Fruit fly (Drosophila melanogaster) whole organism, embryonic: ENCODE measurements around the gene ci.

Experiments
- Adf1 ChIP-seq: fragments of 200-800 bp; sonication (Bioruptor generic); IDR thresholded peaks from 2 replicates; pipeline ENCODE4 v1.3.6; 2022; ENCODE audit warnings: missing biosample characterization, missing genetic modification characterization
- CG10431 ChIP-seq: fragments of 200-800 bp; sonication (Bioruptor generic); optimal IDR thresholded peaks from 3 replicates; lab custom pipeline; 2018; ENCODE audit warnings: missing biosample characterization, mild to moderate bottlenecking, missing genetic modification characterization
- CG10979 ChIP-seq: fragments of 200-800 bp; sonication (Bioruptor generic); optimal IDR thresholded peaks from 2 replicates; lab custom pipeline; 2018; ENCODE audit warnings: missing biosample characterization, mild to moderate bottlenecking, missing genetic modification characterization, moderate library complexity
- CG12299 ChIP-seq: fragments of 200-800 bp; sonication (Bioruptor generic); optimal IDR thresholded peaks from 2 replicates; lab custom pipeline; 2018; ENCODE audit warnings: missing biosample characterization, mild to moderate bottlenecking, missing genetic modification characterization
- CG1233 ChIP-seq: fragments of 200-800 bp; sonication (Bioruptor generic); optimal IDR thresholded peaks from 4 replicates; lab custom pipeline; 2018; ENCODE audit warnings: missing biosample characterization, mild to moderate bottlenecking, missing genetic modification characterization
- CG12769 ChIP-seq: fragments of 200-800 bp; sonication (Bioruptor generic); optimal IDR thresholded peaks from 2 replicates; lab custom pipeline; 2019; ENCODE audit warnings: missing biosample characterization, mild to moderate bottlenecking, missing genetic modification characterization, moderate library complexity
- CG12942 ChIP-seq: fragments of 200-800 bp; sonication (Bioruptor generic); optimal IDR thresholded peaks from 3 replicates; lab custom pipeline; 2016; ENCODE audit warnings: missing biosample characterization, missing genetic modification characterization
- CG13894 ChIP-seq: fragments of 200-800 bp; sonication (Bioruptor generic); optimal IDR thresholded peaks from 3 replicates; lab custom pipeline; 2018; ENCODE audit warnings: missing biosample characterization, mild to moderate bottlenecking, missing genetic modification characterization, moderate library complexity
- CG14667 ChIP-seq: fragments of 200-800 bp; sonication (Bioruptor generic); IDR thresholded peaks from 2 replicates; pipeline ENCODE4 v1.3.6; 2022; ENCODE audit warnings: missing biosample characterization, missing genetic modification characterization
- CG15269 ChIP-seq: fragments of 200-800 bp; sonication (Bioruptor generic); optimal IDR thresholded peaks from 2 replicates; lab custom pipeline; 2018; ENCODE audit warnings: missing biosample characterization, mild to moderate bottlenecking, missing genetic modification characterization, moderate library complexity
- CG1603 ChIP-seq: fragments of 200-800 bp; sonication (Bioruptor generic); optimal IDR thresholded peaks from 2 replicates; lab custom pipeline; 2019; ENCODE audit warnings: missing biosample characterization, mild to moderate bottlenecking, missing genetic modification characterization, moderate library complexity
- CG17361 ChIP-seq: fragments of 200-800 bp; sonication (Bioruptor generic); IDR thresholded peaks from 3 replicates; pipeline ENCODE4 v1.3.6; 2022; ENCODE audit warnings: missing biosample characterization, missing genetic modification characterization
- CG17829 ChIP-seq: fragments of 200-800 bp; optimal IDR thresholded peaks from 2 replicates; lab custom pipeline; 2019; ENCODE audit warnings: missing biosample characterization, mild to moderate bottlenecking, missing genetic modification characterization, moderate library complexity
- CG2712 ChIP-seq: fragments of 200-800 bp; optimal IDR thresholded peaks from 3 replicates; lab custom pipeline; 2019; ENCODE audit warnings: missing biosample characterization, mild to moderate bottlenecking, missing genetic modification characterization, moderate library complexity
- CG7271 ChIP-seq: fragments of 200-800 bp; sonication (Bioruptor generic); optimal IDR thresholded peaks from 2 replicates; lab custom pipeline; 2018; ENCODE audit warnings: missing biosample characterization, mild to moderate bottlenecking, missing genetic modification characterization, moderate library complexity
- CG7745 ChIP-seq: fragments of 200-800 bp; sonication (Bioruptor generic); optimal IDR thresholded peaks from 2 replicates; lab custom pipeline; 2018; ENCODE audit warnings: missing biosample characterization, mild to moderate bottlenecking, missing genetic modification characterization, moderate library complexity
- CG8290 ChIP-seq, 3 experiments: fragments of 200-800 bp; sonication (Bioruptor generic); optimal IDR thresholded peaks; 2 replicates each; lab custom pipeline; 2016 to 2019; ENCODE audit warnings: missing biosample characterization in 3 of 3, missing genetic modification characterization in 3 of 3, mild to moderate bottlenecking in 2 of 3, moderate library complexity in 1 of 3
- D19B ChIP-seq: fragments of 200-800 bp; sonication (Bioruptor generic); optimal IDR thresholded peaks from 2 replicates; lab custom pipeline; 2017; ENCODE audit warnings: missing biosample characterization, mild to moderate bottlenecking, missing genetic modification characterization
- Deaf1 ChIP-seq: fragments of 200-800 bp; optimal IDR thresholded peaks from 3 replicates; lab custom pipeline; 2019; ENCODE audit warnings: missing biosample characterization, mild to moderate bottlenecking, missing genetic modification characterization, moderate library complexity
- HmgD ChIP-seq: fragments of 200-800 bp; sonication (Bioruptor generic); optimal IDR thresholded peaks from 3 replicates; lab custom pipeline; 2016; ENCODE audit warnings: missing biosample characterization, missing genetic modification characterization
- Hr3 ChIP-seq: fragments of 200-800 bp; sonication (Bioruptor generic); optimal IDR thresholded peaks from 3 replicates; lab custom pipeline; 2016; ENCODE audit warnings: missing biosample characterization, missing genetic modification characterization
- Kr ChIP-seq: fragments of 200-800 bp; sonication (Bioruptor generic); optimal IDR thresholded peaks from 2 replicates; lab custom pipeline; 2017; ENCODE audit warnings: missing biosample characterization, mild to moderate bottlenecking, missing genetic modification characterization
- Lpt ChIP-seq: fragments of >200 bp; optimal IDR thresholded peaks from 2 replicates; lab custom pipeline; 2018; ENCODE audit warnings: missing biosample characterization, missing genetic modification characterization
- MBD-R2 ChIP-seq: fragments of 200-800 bp; sonication (Bioruptor generic); IDR thresholded peaks from 2 replicates; pipeline ENCODE4 v1.3.6; 2022; ENCODE audit warnings: missing biosample characterization, missing genetic modification characterization
- Meics ChIP-seq: fragments of 200-800 bp; sonication (Bioruptor generic); optimal IDR thresholded peaks from 2 replicates; lab custom pipeline; 2017; ENCODE audit warnings: missing biosample characterization, mild to moderate bottlenecking, missing genetic modification characterization
- Optix ChIP-seq: fragments of 200-800 bp; sonication (Bioruptor generic); IDR thresholded peaks from 3 replicates; pipeline ENCODE4 v1.3.6; 2022; ENCODE audit warnings: missing biosample characterization, missing genetic modification characterization
- Poxn ChIP-seq: fragments of 200-800 bp; sonication (Bioruptor generic); IDR thresholded peaks from 2 replicates; pipeline ENCODE4 v1.3.6; 2022; ENCODE audit warnings: missing biosample characterization, missing genetic modification characterization
- Xrp1 ChIP-seq: fragments of 200-800 bp; sonication (Bioruptor generic); IDR thresholded peaks from 2 replicates; pipeline ENCODE4 v1.3.6; 2022; ENCODE audit warnings: missing biosample characterization, missing genetic modification characterization
- ac ChIP-seq: fragments of 200-800 bp; sonication (Bioruptor generic); optimal IDR thresholded peaks from 3 replicates; lab custom pipeline; 2017; ENCODE audit warnings: missing biosample characterization, mild to moderate bottlenecking, missing genetic modification characterization
- chm ChIP-seq: fragments of 200-800 bp; sonication (Bioruptor generic); IDR thresholded peaks from 2 replicates; pipeline ENCODE4 v1.3.6; 2022; ENCODE audit warnings: missing biosample characterization, missing genetic modification characterization
- dmrt11E ChIP-seq: fragments of 200-800 bp; sonication (Bioruptor generic); optimal IDR thresholded peaks from 3 replicates; lab custom pipeline; 2018; ENCODE audit warnings: missing biosample characterization, mild to moderate bottlenecking, missing genetic modification characterization, moderate library complexity
- gcm ChIP-seq: fragments of 200-800 bp; sonication (Bioruptor generic); optimal IDR thresholded peaks from 2 replicates; lab custom pipeline; 2019; ENCODE audit warnings: missing biosample characterization, mild to moderate bottlenecking, missing genetic modification characterization, moderate library complexity
- gfzf ChIP-seq: fragments of 200-800 bp; sonication (Bioruptor generic); optimal IDR thresholded peaks from 2 replicates; lab custom pipeline; 2016; ENCODE audit warnings: missing biosample characterization, mild to moderate bottlenecking, missing genetic modification characterization, moderate library complexity
- gsb-n ChIP-seq: fragments of 200-800 bp; sonication (Bioruptor generic); optimal IDR thresholded peaks from 3 replicates; lab custom pipeline; 2018; ENCODE audit warnings: missing biosample characterization, mild to moderate bottlenecking, missing genetic modification characterization
- hkb ChIP-seq, 2 experiments: fragments of 200-800 bp in 1 of 2; fragments of >200 bp in 1 of 2; sonication (Bioruptor generic) in 1 of 2; IDR thresholded peaks in 1 of 2; optimal IDR thresholded peaks in 1 of 2; 2 replicates each; pipeline versions ENCODE4 v1.3.6 to Lab custom; 2017 to 2022; ENCODE audit warnings: missing biosample characterization in 1 of 2, missing genetic modification characterization in 1 of 2
- jing ChIP-seq: fragments of 200-800 bp; sonication (Bioruptor generic); optimal IDR thresholded peaks from 2 replicates; lab custom pipeline; 2018; ENCODE audit warnings: missing biosample characterization, mild to moderate bottlenecking, missing genetic modification characterization
- lola ChIP-seq, 3 experiments: fragments of >200 bp in 2 of 3; fragments of 200-800 bp in 1 of 3; sonication (Bioruptor generic) in 1 of 3; optimal IDR thresholded peaks; 2 replicates each; lab custom pipeline; 2017 to 2019; ENCODE audit warnings: missing biosample characterization in 3 of 3, missing genetic modification characterization in 3 of 3, mild to moderate bottlenecking in 1 of 3, moderate library complexity in 1 of 3
- luna ChIP-seq: fragments of 200-800 bp; sonication (Bioruptor generic); optimal IDR thresholded peaks from 2 replicates; lab custom pipeline; 2016; ENCODE audit warnings: missing biosample characterization, missing genetic modification characterization
- row ChIP-seq: fragments of 200-800 bp; sonication (Bioruptor generic); IDR thresholded peaks from 3 replicates; pipeline ENCODE4 v1.3.6; 2022; ENCODE audit warnings: missing biosample characterization, missing genetic modification characterization
- scrt ChIP-seq: fragments of 200-800 bp; sonication (Bioruptor generic); optimal IDR thresholded peaks from 2 replicates; lab custom pipeline; 2018; ENCODE audit warnings: missing biosample characterization, mild to moderate bottlenecking, missing genetic modification characterization, moderate library complexity
- sd ChIP-seq: fragments of 200-800 bp; sonication (Bioruptor generic); optimal IDR thresholded peaks from 3 replicates; lab custom pipeline; 2018; ENCODE audit warnings: missing biosample characterization, mild to moderate bottlenecking, missing genetic modification characterization, moderate library complexity
- sim ChIP-seq: fragments of 200-800 bp; sonication (Bioruptor generic); IDR thresholded peaks from 2 replicates; pipeline ENCODE4 v1.3.6; 2022; ENCODE audit warnings: missing biosample characterization, missing genetic modification characterization
- tll ChIP-seq, 2 experiments: fragments of 200-800 bp in 1 of 2; fragments of >200 bp in 1 of 2; sonication (Bioruptor generic) in 1 of 2; optimal IDR thresholded peaks; 2 replicates each; lab custom pipeline; 2017 to 2019; ENCODE audit warnings: missing biosample characterization in 2 of 2, missing genetic modification characterization in 2 of 2, mild to moderate bottlenecking in 1 of 2, moderate library complexity in 1 of 2
- wdn ChIP-seq: fragments of 200-800 bp; sonication (Bioruptor generic); IDR thresholded peaks from 2 replicates; pipeline ENCODE4 v1.3.6; 2022; ENCODE audit warnings: missing biosample characterization, missing genetic modification characterization
- wek ChIP-seq: fragments of 200-800 bp; sonication (Bioruptor generic); optimal IDR thresholded peaks from 3 replicates; lab custom pipeline; 2018; ENCODE audit warnings: missing biosample characterization, mild to moderate bottlenecking, missing genetic modification characterization, moderate library complexity
- zfh1 ChIP-seq: fragments of 200-800 bp; sonication (Bioruptor generic); IDR thresholded peaks from 3 replicates; pipeline ENCODE4 v1.3.6; 2022; ENCODE audit warnings: missing biosample characterization, missing genetic modification characterization

Gene ci

dm6 chr4:56242-57159 is at the start of gene ci:
ci (minus strand) TSS chr4:57041.
- TF ChIP-seq CG13894 (tag; lab: Kevin White, UChicago) (peak; percentile 74), CG12769 (tag; lab: Kevin White, UChicago) (peak; percentile 73), scrt (GFP tag; lab: Kevin White, UChicago) (no peak), CG14667 (GFP tag; lab: Robert Waterston, UW) (no peak), CG8290 (GFP tag; optimal IDR thresholded peaks at IDR 0.05; lab: Kevin White, UChicago) (peak; percentile 65), CG8290 (tag; optimal IDR thresholded peaks at IDR 0.05; lab: Kevin White, UChicago) (peak; percentile 70 to 94), CG12942 (GFP tag; lab: Kevin White, UChicago) (no peak), dmrt11E (tag; lab: Kevin White, UChicago) (peak; percentile 14), CG1233 (peak; percentile 45), wdn (no peak), MBD-R2 (GFP tag; lab: Robert Waterston, UW) (peak; percentile 40; the same call in 1 of the 2 replicates), lola (GFP tag; optimal IDR thresholded peaks at IDR 0.05; lab: Kevin White, UChicago) (peak in 1 of 3 experiments; percentile 53), CG7745 (tag; lab: Kevin White, UChicago) (peak; percentile 35), CG10431 (GFP tag; lab: Kevin White, UChicago) (peak; percentile 14), row (GFP tag; lab: Robert Waterston, UW) (peak; percentile 84), jing (no peak), gfzf (GFP tag; lab: Kevin White, UChicago) (peak; percentile 16), HmgD (GFP tag; lab: Kevin White, UChicago) (peak; percentile 0), CG1603 (tag; lab: Kevin White, UChicago) (peak; percentile 66), Kr (GFP tag; lab: Kevin White, UChicago) (no peak), gcm (GFP tag; lab: Kevin White, UChicago) (peak; percentile 47), CG17361 (peak; percentile 9; the same call in 1 of the 3 replicates), Optix (GFP tag; lab: Robert Waterston, UW) (no peak), CG2712 (tag; lab: Kevin White, UChicago) (peak; percentile 16), chm (GFP tag; lab: Robert Waterston, UW) (peak; percentile 73; the same call in 1 of the 2 replicates), ac (peak; percentile 32), CG15269 (tag; lab: Kevin White, UChicago) (peak; percentile 6), sd (no peak), CG7271 (tag; lab: Kevin White, UChicago) (peak; percentile 61), Poxn (no peak), Deaf1 (tag; lab: Kevin White, UChicago) (peak; percentile 95), Adf1 (GFP tag; lab: Robert Waterston, UW) (peak; percentile 31; the same call in 1 of the 2 replicates), hkb (optimal IDR thresholded peaks at IDR 0.05; lab: Kevin White, UChicago) (no peak), hkb (GFP tag; IDR thresholded peaks at IDR 0.05; lab: Robert Waterston, UW) (peak; percentile 50; the same call in 1 of the 2 replicates), D19B (GFP tag; lab: Kevin White, UChicago) (peak; percentile 37), Hr3 (GFP tag; lab: Kevin White, UChicago) (no peak), tll (GFP tag; optimal IDR thresholded peaks at IDR 0.05; lab: Kevin White, UChicago) (peak in 1 of 2 experiments; percentile 44), CG10979 (peak; percentile 32), CG12299 (tag; lab: Kevin White, UChicago) (peak; percentile 61), gsb-n (tag; lab: Kevin White, UChicago) (peak; percentile 24), CG17829 (tag; lab: Kevin White, UChicago) (peak; percentile 41), Meics (GFP tag; lab: Kevin White, UChicago) (no peak), sim (0 out of 2 replicates have a peak, but pooled peaks have one; percentile 21), Lpt (GFP tag; lab: Kevin White, UChicago) (no peak), wek (GFP tag; lab: Kevin White, UChicago) (peak; percentile 55), zfh1 (GFP tag; lab: Robert Waterston, UW) (no peak), Xrp1 (GFP tag; lab: Robert Waterston, UW) (peak; percentile 49), luna (GFP tag; lab: Kevin White, UChicago) (no peak)
